Worm (Caenorhabditis elegans): Measurements from ENCODE around the gene str-252.

ce11 chrV:13908916-13909176, 7.5 kb upstream of the str-252 start, which contains the start of gene C06B3.6:
- TF ChIP-seq zfh-2 (GFP tag; conservative IDR thresholded peaks at IDR 0.05) (no peak), tlf-1 (GFP tag; optimal IDR thresholded peaks at IDR 0.05) (no peak), B0035.1 (tag; optimal IDR thresholded peaks at IDR 0.05) (no peak), nfya-1 (tag; optimal IDR thresholded peaks at IDR 0.05; ENCODE audit: borderline replicate concordance, insufficient read depth) (no peak)

Measured in whole organism, young adult.